Worm (Caenorhabditis elegans) whole organism, L3 larva: ENCODE data around the gene B0334.5.
A peak's percentile ranks its signal among the peaks of the same experiment; 100 is the strongest.

ENCODE experiments used
- R02D3.7 ChIP-seq: fragments of 150-350 bp; optimal IDR thresholded peaks from 2 replicates; lab custom pipeline; 2014; ENCODE audit warnings: missing biosample characterization, missing genetic modification characterization
- ZK546.5 ChIP-seq: sonication (generic microtip); optimal IDR thresholded peaks from 2 replicates; lab custom pipeline; 2017; ENCODE audit warnings: missing biosample characterization, missing genetic modification characterization
- ama-1 ChIP-seq: fragments of 150-350 bp; optimal IDR thresholded peaks from 2 replicates; lab custom pipeline; 2018
- ceh-28 ChIP-seq: fragments of 150-350 bp; optimal IDR thresholded peaks from 2 replicates; lab custom pipeline; 2014; ENCODE audit warnings: missing biosample characterization, missing genetic modification reagents, missing genetic modification characterization
- ceh-82 ChIP-seq: fragments of 150-350 bp; optimal IDR thresholded peaks from 2 replicates; lab custom pipeline; 2014; ENCODE audit warnings: missing biosample characterization, missing genetic modification characterization
- daf-12 ChIP-seq: fragments of 150-350 bp; optimal IDR thresholded peaks from 2 replicates; lab custom pipeline; 2014; ENCODE audit warnings: missing biosample characterization, missing genetic modification reagents, missing genetic modification characterization
- egl-27 ChIP-seq: sonication (generic microtip); optimal IDR thresholded peaks from 4 replicates; lab custom pipeline; 2017; ENCODE audit warnings: missing biosample characterization, missing genetic modification reagents, missing genetic modification characterization
- egl-5 ChIP-seq: fragments of 150-350 bp; optimal IDR thresholded peaks from 2 replicates; lab custom pipeline; 2017; ENCODE audit warnings: missing biosample characterization, missing genetic modification reagents, missing genetic modification characterization, inconsistent platforms
- elt-2 ChIP-seq: sonication (generic microtip); optimal IDR thresholded peaks from 2 replicates; lab custom pipeline; 2016; ENCODE audit warnings: missing genetic modification reagents, mild to moderate bottlenecking, missing genetic modification characterization, missing compliant biosample characterization
- eor-1 ChIP-seq, 2 experiments: fragments of 150-350 bp; optimal IDR thresholded peaks; 2 replicates each; lab custom pipeline; 2014 to 2018; ENCODE audit warnings: missing biosample characterization in 2 of 2, missing genetic modification characterization in 2 of 2
- fkh-10 ChIP-seq: sonication (generic microtip); optimal IDR thresholded peaks from 2 replicates; lab custom pipeline; 2017; ENCODE audit warnings: missing biosample characterization, missing genetic modification reagents, missing genetic modification characterization
- fkh-2 ChIP-seq: fragments of 150-350 bp; optimal IDR thresholded peaks from 2 replicates; lab custom pipeline; 2014; ENCODE audit warnings: missing biosample characterization, missing genetic modification reagents, missing genetic modification characterization
- fos-1 ChIP-seq: fragments of 150-350 bp; optimal IDR thresholded peaks from 2 replicates; lab custom pipeline; 2014; ENCODE audit warnings: missing biosample characterization, missing genetic modification characterization
- hmg-11 ChIP-seq: sonication (generic microtip); optimal IDR thresholded peaks from 2 replicates; lab custom pipeline; 2016; ENCODE audit warnings: missing genetic modification characterization, missing compliant biosample characterization
- jun-1 ChIP-seq: fragments of 150-350 bp; optimal IDR thresholded peaks from 2 replicates; lab custom pipeline; 2014; ENCODE audit warnings: missing biosample characterization, missing genetic modification reagents, missing genetic modification characterization
- lin-15B ChIP-seq: fragments of 150-350 bp; optimal IDR thresholded peaks from 2 replicates; lab custom pipeline; 2014; ENCODE audit warnings: missing biosample characterization, missing genetic modification characterization
- lin-39 ChIP-seq: fragments of 150-350 bp; optimal IDR thresholded peaks from 2 replicates; lab custom pipeline; 2018; ENCODE audit warnings: missing biosample characterization, missing genetic modification reagents, missing genetic modification characterization
- lsy-12 ChIP-seq: sonication (generic microtip); optimal IDR thresholded peaks from 2 replicates; lab custom pipeline; 2016; ENCODE audit warnings: mild to moderate bottlenecking, missing genetic modification characterization, missing compliant biosample characterization
- mdl-1 ChIP-seq: fragments of 150-350 bp; optimal IDR thresholded peaks from 2 replicates; lab custom pipeline; 2014; ENCODE audit warnings: missing biosample characterization, missing genetic modification characterization
- nfya-1 ChIP-seq: sonication (generic microtip); optimal IDR thresholded peaks from 2 replicates; lab custom pipeline; 2017; ENCODE audit warnings: missing genetic modification characterization, mild to moderate bottlenecking, missing compliant biosample characterization, antibody characterized with exemption, moderate library complexity; ENCODE audit not compliant: insufficient read depth
- nhr-11 ChIP-seq: fragments of 150-350 bp; optimal IDR thresholded peaks from 2 replicates; lab custom pipeline; 2014; ENCODE audit warnings: missing biosample characterization, missing genetic modification characterization
- nhr-23 ChIP-seq: fragments of 150-350 bp; optimal IDR thresholded peaks from 2 replicates; lab custom pipeline; 2014; ENCODE audit warnings: missing biosample characterization, missing genetic modification reagents, missing genetic modification characterization
- nhr-25 ChIP-seq: sonication (generic microtip); optimal IDR thresholded peaks from 2 replicates; lab custom pipeline; 2017; ENCODE audit warnings: missing biosample characterization, missing genetic modification characterization
- nhr-28 ChIP-seq: fragments of 150-350 bp; optimal IDR thresholded peaks from 2 replicates; lab custom pipeline; 2014; ENCODE audit warnings: missing biosample characterization, missing genetic modification characterization
- nhr-43 ChIP-seq: sonication (generic microtip); optimal IDR thresholded peaks from 2 replicates; lab custom pipeline; 2016; ENCODE audit warnings: mild to moderate bottlenecking, missing genetic modification characterization, missing compliant biosample characterization; ENCODE audit not compliant: poor library complexity, severe bottlenecking
- pha-4 ChIP-seq: fragments of 150-350 bp; optimal IDR thresholded peaks from 2 replicates; lab custom pipeline; 2014; ENCODE audit warnings: missing biosample characterization, missing genetic modification reagents, missing genetic modification characterization
- pqm-1 ChIP-seq: fragments of 150-350 bp; optimal IDR thresholded peaks from 2 replicates; lab custom pipeline; 2017; ENCODE audit warnings: missing biosample characterization, missing genetic modification characterization, inconsistent platforms
- sea-2 ChIP-seq: fragments of 150-350 bp; sonication (generic microtip); optimal IDR thresholded peaks from 4 replicates; lab custom pipeline; 2014; ENCODE audit warnings: missing biosample characterization, missing genetic modification reagents, missing genetic modification characterization
- snpc-4 ChIP-seq: fragments of 150-350 bp; optimal IDR thresholded peaks from 2 replicates; lab custom pipeline; 2014; ENCODE audit warnings: missing biosample characterization, missing genetic modification characterization
- tbx-2 ChIP-seq: sonication (generic microtip); optimal IDR thresholded peaks from 2 replicates; lab custom pipeline; 2016; ENCODE audit warnings: mild to moderate bottlenecking, missing genetic modification characterization, missing compliant biosample characterization
- zag-1 ChIP-seq: fragments of 150-350 bp; optimal IDR thresholded peaks from 2 replicates; lab custom pipeline; 2014; ENCODE audit warnings: missing biosample characterization, missing genetic modification characterization
- ztf-4 ChIP-seq: fragments of 150-350 bp; optimal IDR thresholded peaks from 2 replicates; lab custom pipeline; 2014; ENCODE audit warnings: missing biosample characterization, missing genetic modification characterization

Gene B0334.5

ce11 chrII:11521300-11521699, 23.8 kb downstream of the B0334.5 start, which contains the start of gene Y62F5A.10:
TSS of gene Y62F5A.10 (plus strand) at chrII:11521600.
- TF ChIP-seq lsy-12 (tag; lab: Kevin White, UChicago) = no peak
- no peak for TF ChIP-seq ceh-82 (tag; lab: Kevin White, UChicago)
- no peak for TF ChIP-seq lin-15B (tag; lab: Kevin White, UChicago)
- TF ChIP-seq elt-2 (tag; lab: Kevin White, UChicago) = no peak
- TF ChIP-seq fkh-2 (tag; lab: Kevin White, UChicago) = no peak
- TF ChIP-seq ceh-28 (tag; lab: Kevin White, UChicago) = no peak
- TF ChIP-seq egl-27 = no peak
- no peak for TF ChIP-seq sea-2 (GFP tag; lab: Kevin White, UChicago)
- no peak for TF ChIP-seq zag-1 (tag; lab: Kevin White, UChicago)
- TF ChIP-seq hmg-11 (tag; lab: Kevin White, UChicago) = no peak
- no peak for TF ChIP-seq ama-1 (lab: Kevin White, UChicago)
- no peak for TF ChIP-seq pqm-1 (tag; lab: Kevin White, UChicago)

- TF ChIP-seq zag-1 (tag; lab: Kevin White, UChicago) (no peak), elt-2 (tag; lab: Kevin White, UChicago) (no peak), fos-1 (tag; lab: Kevin White, UChicago) (no peak), nhr-28 (no peak), ceh-82 (tag; lab: Kevin White, UChicago) (no peak), eor-1 (tag; optimal IDR thresholded peaks at IDR 0.05; lab: Kevin White, UChicago) (no peak), ztf-4 (tag; lab: Kevin White, UChicago) (no peak), ama-1 (lab: Kevin White, UChicago) (no peak), ceh-28 (tag; lab: Kevin White, UChicago) (no peak)
- TF ChIP-seq, all 47 proteins: peak for 0
Measured at ce11 chrII:11526954-11527353, 29.5 kb downstream of the B0334.5 start, which contains the start of gene age-1. TSS of gene age-1 (minus strand) at chrII:11527054.

- TF ChIP-seq jun-1 = no peak
- TF ChIP-seq fkh-2 (tag; lab: Kevin White, UChicago) = no peak
- TF ChIP-seq mdl-1 (tag; lab: Kevin White, UChicago) = no peak
- no peak for TF ChIP-seq eor-1 (tag; optimal IDR thresholded peaks at IDR 0.05; lab: Kevin White, UChicago)
- TF ChIP-seq ZK546.5 = no peak
- no peak for TF ChIP-seq nhr-25 (tag; lab: Kevin White, UChicago)
- TF ChIP-seq zag-1 (tag; lab: Kevin White, UChicago) = no peak
- no peak for TF ChIP-seq nhr-11 (tag; lab: Kevin White, UChicago)
- TF ChIP-seq lin-39 (tag; lab: Kevin White, UChicago) = no peak
- no peak for TF ChIP-seq R02D3.7
Measured at ce11 chrII:11533716-11534115, 36.3 kb downstream of the B0334.5 start, which contains the start of gene mdt-8. TSS of gene mdt-8 (minus strand) at chrII:11533816.

ce11 chrII:11534429-11535099, 37.1 kb downstream of the B0334.5 start, which contains the start of gene Y62F5A.12:
TSS of gene Y62F5A.12 (minus strand) at chrII:11534479.
- TF ChIP-seq nhr-43 (tag; lab: Kevin White, UChicago) = peak; percentile 67
- TF ChIP-seq snpc-4 (tag; lab: Kevin White, UChicago) = peak; percentile 76
- peak; percentile 67 for TF ChIP-seq pha-4
- peak; percentile 18 for TF ChIP-seq hmg-11 (tag; lab: Kevin White, UChicago)
- TF ChIP-seq ceh-82 (tag; lab: Kevin White, UChicago) = peak; percentile 67
- peak; percentile 77 for TF ChIP-seq jun-1
- TF ChIP-seq nhr-23 (tag; lab: Kevin White, UChicago) = peak; percentile 64
- TF ChIP-seq tbx-2 (tag; lab: Kevin White, UChicago) = peak; percentile 47
- TF ChIP-seq ceh-28 (tag; lab: Kevin White, UChicago) = peak; percentile 72
- TF ChIP-seq nhr-25 (tag; lab: Kevin White, UChicago) = peak; percentile 46
- TF ChIP-seq lsy-12 (tag; lab: Kevin White, UChicago) = peak; percentile 81
- peak; percentile 18 for TF ChIP-seq fkh-10 (GFP tag; lab: Kevin White, UChicago)
- TF ChIP-seq elt-2 (tag; lab: Kevin White, UChicago) = peak; percentile 40
- peak; percentile 2 for TF ChIP-seq nhr-11 (tag; lab: Kevin White, UChicago)
- TF ChIP-seq lin-15B (tag; lab: Kevin White, UChicago) = peak; percentile 81
- peak; percentile 54 for TF ChIP-seq nfya-1 (tag; lab: Kevin White, UChicago)
- TF ChIP-seq R02D3.7 = peak; percentile 57
- peak; percentile 36 for TF ChIP-seq lin-39 (tag; lab: Kevin White, UChicago)
- TF ChIP-seq ztf-4 (tag; lab: Kevin White, UChicago) = peak; percentile 18

- TF ChIP-seq egl-5 (tag; lab: Kevin White, UChicago) = no peak
- no peak for TF ChIP-seq snpc-4 (tag; lab: Kevin White, UChicago)
- no peak for TF ChIP-seq fkh-10 (GFP tag; lab: Kevin White, UChicago)
- TF ChIP-seq ama-1 (lab: Kevin White, UChicago) = no peak
- TF ChIP-seq daf-12 (tag; lab: Kevin White, UChicago) = no peak
Measured at ce11 chrII:11535429-11535828, 38.0 kb downstream of the B0334.5 start.
